Worm (Caenorhabditis elegans) whole organism, L2 larva: ENCODE results near the gene F58G1.2.

ENCODE experiments used
- C34F6.9 ChIP-seq: fragments of 150-350 bp; optimal IDR thresholded peaks from 2 replicates; lab custom pipeline; 2014; ENCODE audit warnings: missing biosample characterization, missing genetic modification characterization
- F13H6.1 ChIP-seq: sonication (generic microtip); optimal IDR thresholded peaks from 2 replicates; lab custom pipeline; 2016; ENCODE audit warnings: missing genetic modification characterization, missing compliant biosample characterization
- R02D3.7 ChIP-seq: fragments of 150-350 bp; optimal IDR thresholded peaks from 2 replicates; lab custom pipeline; 2014; ENCODE audit warnings: missing biosample characterization, missing genetic modification characterization
- Y55F3AM.14 ChIP-seq: fragments of 200-800 bp; sonication (Bioruptor generic); optimal IDR thresholded peaks from 2 replicates; lab custom pipeline; 2018; ENCODE audit warnings: mild to moderate bottlenecking, missing genetic modification characterization, missing compliant biosample characterization
- ZK546.5 ChIP-seq: sonication (generic microtip); optimal IDR thresholded peaks from 2 replicates; lab custom pipeline; 2017; ENCODE audit warnings: missing biosample characterization, missing genetic modification characterization
- ama-1 ChIP-seq: fragments of 150-350 bp; optimal IDR thresholded peaks from 2 replicates; lab custom pipeline; 2018; ENCODE audit warnings: inconsistent platforms
- blmp-1 ChIP-seq: sonication (generic microtip); optimal IDR thresholded peaks from 2 replicates; lab custom pipeline; 2017; ENCODE audit warnings: missing genetic modification characterization, mild to moderate bottlenecking, missing compliant biosample characterization, antibody characterized with exemption, moderate library complexity; ENCODE audit not compliant: insufficient read depth
- ceh-82 ChIP-seq: fragments of 150-350 bp; optimal IDR thresholded peaks from 2 replicates; lab custom pipeline; 2014; ENCODE audit warnings: missing biosample characterization, missing genetic modification characterization
- crh-2 ChIP-seq: sonication (generic microtip); optimal IDR thresholded peaks from 2 replicates; lab custom pipeline; 2017; ENCODE audit warnings: missing biosample characterization, missing genetic modification characterization
- dmd-4 ChIP-seq: sonication (generic microtip); optimal IDR thresholded peaks from 2 replicates; lab custom pipeline; 2017; ENCODE audit warnings: missing biosample characterization, missing genetic modification characterization
- egl-27 ChIP-seq: sonication (generic microtip); optimal IDR thresholded peaks from 3 replicates; lab custom pipeline; 2017; ENCODE audit warnings: missing biosample characterization, missing genetic modification reagents, missing genetic modification characterization
- elt-1 ChIP-seq: fragments of 150-350 bp; optimal IDR thresholded peaks from 2 replicates; lab custom pipeline; 2014; ENCODE audit warnings: missing biosample characterization, missing genetic modification characterization
- elt-3 ChIP-seq: sonication (generic microtip); optimal IDR thresholded peaks from 2 replicates; lab custom pipeline; 2017; ENCODE audit warnings: missing biosample characterization, missing genetic modification characterization
- fos-1 ChIP-seq: fragments of 150-350 bp; optimal IDR thresholded peaks from 2 replicates; lab custom pipeline; 2014; ENCODE audit warnings: missing biosample characterization, missing genetic modification characterization
- gmeb-1 ChIP-seq: fragments of 150-350 bp; optimal IDR thresholded peaks from 2 replicates; lab custom pipeline; 2014; ENCODE audit warnings: missing biosample characterization, missing genetic modification characterization
- lin-13 ChIP-seq: fragments of 150-350 bp; optimal IDR thresholded peaks from 2 replicates; lab custom pipeline; 2014; ENCODE audit warnings: missing biosample characterization, missing genetic modification reagents, missing genetic modification characterization
- lsy-2 ChIP-seq, 2 experiments: fragments of 150-350 bp in 1 of 2; sonication (generic microtip) in 1 of 2; optimal IDR thresholded peaks; 2 replicates each; lab custom pipeline; 2014 to 2017; ENCODE audit warnings: missing biosample characterization in 2 of 2, missing genetic modification characterization in 2 of 2
- mbf-1 ChIP-seq: sonication (generic microtip); optimal IDR thresholded peaks from 2 replicates; lab custom pipeline; 2017; ENCODE audit warnings: missing biosample characterization, missing genetic modification characterization
- mdl-1 ChIP-seq, 2 experiments: fragments of 150-350 bp in 1 of 2; sonication (generic microtip) in 1 of 2; optimal IDR thresholded peaks; 2 replicates each; lab custom pipeline; 2017; ENCODE audit warnings: missing biosample characterization in 2 of 2, missing genetic modification characterization in 2 of 2
- nhr-10 ChIP-seq: sonication (generic microtip); optimal IDR thresholded peaks from 2 replicates; lab custom pipeline; 2017; ENCODE audit warnings: missing biosample characterization, missing genetic modification characterization
- nhr-11 ChIP-seq: fragments of 150-350 bp; optimal IDR thresholded peaks from 2 replicates; lab custom pipeline; 2014; ENCODE audit warnings: missing biosample characterization, missing genetic modification characterization
- nhr-12 ChIP-seq: fragments of 150-350 bp; optimal IDR thresholded peaks from 2 replicates; lab custom pipeline; 2014; ENCODE audit warnings: missing biosample characterization, missing genetic modification characterization
- nhr-129 ChIP-seq: fragments of 150-350 bp; optimal IDR thresholded peaks from 2 replicates; lab custom pipeline; 2014; ENCODE audit warnings: missing biosample characterization, missing genetic modification characterization
- nhr-21 ChIP-seq: fragments of 150-350 bp; optimal IDR thresholded peaks from 2 replicates; lab custom pipeline; 2014; ENCODE audit warnings: missing biosample characterization, missing genetic modification characterization
- nhr-237 ChIP-seq: fragments of 150-350 bp; optimal IDR thresholded peaks from 2 replicates; lab custom pipeline; 2014; ENCODE audit warnings: missing biosample characterization, missing genetic modification characterization
- nhr-25 ChIP-seq: fragments of 150-350 bp; sonication (generic microtip); optimal IDR thresholded peaks from 3 replicates; lab custom pipeline; 2014; ENCODE audit warnings: missing biosample characterization, missing genetic modification characterization
- nhr-77 ChIP-seq: fragments of 150-350 bp; optimal IDR thresholded peaks from 2 replicates; lab custom pipeline; 2014; ENCODE audit warnings: missing biosample characterization, missing genetic modification characterization
- peb-1 ChIP-seq: fragments of 150-350 bp; optimal IDR thresholded peaks from 2 replicates; lab custom pipeline; 2014; ENCODE audit warnings: missing biosample characterization, missing genetic modification characterization
- sem-4 ChIP-seq: fragments of 150-350 bp; optimal IDR thresholded peaks from 2 replicates; lab custom pipeline; 2014; ENCODE audit warnings: missing biosample characterization, missing genetic modification reagents, missing genetic modification characterization
- sma-3 ChIP-seq: sonication (generic microtip); optimal IDR thresholded peaks from 2 replicates; lab custom pipeline; 2016; ENCODE audit warnings: missing genetic modification reagents, missing genetic modification characterization, missing compliant biosample characterization
- sma-9 ChIP-seq, 2 experiments: fragments of 150-350 bp in 1 of 2; sonication (generic microtip) in 1 of 2; optimal IDR thresholded peaks; 2 replicates each; lab custom pipeline; 2014 to 2016; ENCODE audit warnings: missing genetic modification characterization in 2 of 2, mild to moderate bottlenecking in 1 of 2, missing biosample characterization in 1 of 2, missing compliant biosample characterization in 1 of 2, missing genetic modification reagents in 1 of 2, moderate library complexity in 1 of 2
- snpc-4 ChIP-seq: fragments of 150-350 bp; optimal IDR thresholded peaks from 2 replicates; lab custom pipeline; 2014; ENCODE audit warnings: missing biosample characterization, missing genetic modification characterization
- unc-55 ChIP-seq: fragments of 150-350 bp; sonication (generic microtip); optimal IDR thresholded peaks from 3 replicates; lab custom pipeline; 2014; ENCODE audit warnings: missing biosample characterization, missing genetic modification reagents, missing genetic modification characterization
- unc-62 ChIP-seq: fragments of 150-350 bp; optimal IDR thresholded peaks from 2 replicates; lab custom pipeline; 2014; ENCODE audit warnings: missing biosample characterization, missing genetic modification reagents, missing genetic modification characterization
- ztf-11 ChIP-seq: sonication (generic microtip); optimal IDR thresholded peaks from 2 replicates; lab custom pipeline; 2017; ENCODE audit warnings: missing biosample characterization, missing genetic modification characterization
- ztf-4 ChIP-seq: fragments of 150-350 bp; optimal IDR thresholded peaks from 2 replicates; lab custom pipeline; 2014; ENCODE audit warnings: missing biosample characterization, missing genetic modification characterization

Gene F58G1.2

ce11 chrII:12961743-12962142 lies 42.9 kb upstream of the F58G1.2 start:
- TF ChIP-seq blmp-1 (peak; percentile 30), nhr-129 (no peak)

ce11 chrII:12961293-12961692 lies 42.5 kb upstream of the F58G1.2 start:
- TF ChIP-seq nhr-25 (peak; percentile 64), ztf-11 (tag; lab: Kevin White, UChicago) (no peak), nhr-21 (tag; lab: Kevin White, UChicago) (peak; percentile 31), nhr-11 (no peak), blmp-1 (peak; percentile 1), ZK546.5 (no peak)

ce11 chrII:12960206-12960605 lies 41.4 kb upstream of the F58G1.2 start:
- TF ChIP-seq nhr-237 (no peak), sma-9 (GFP tag; optimal IDR thresholded peaks at IDR 0.05; lab: Kevin White, UChicago) (no peak), sma-9 (tag; optimal IDR thresholded peaks at IDR 0.05; lab: Kevin White, UChicago) (no peak), Y55F3AM.14 (GFP tag; lab: Kevin White, UChicago) (no peak), sem-4 (no peak)

ce11 chrII:12954670-12955069 lies 35.9 kb upstream of the F58G1.2 start, which contains the start of the genes Y38F1A.1 and Y38F1A.2:
Y38F1A.1 (minus strand) TSS chrII:12954770.
Y38F1A.2 (plus strand) TSS chrII:12954958.
- TF ChIP-seq mdl-1 (tag; optimal IDR thresholded peaks at IDR 0.05; lab: Kevin White, UChicago) (no peak), nhr-12 (tag; lab: Kevin White, UChicago) (no peak), dmd-4 (tag; lab: Kevin White, UChicago) (no peak), egl-27 (tag; lab: Kevin White, UChicago) (no peak), nhr-11 (no peak), unc-62 (GFP tag; lab: Kevin White, UChicago) (no peak), ceh-82 (tag; lab: Kevin White, UChicago) (no peak), ztf-4 (tag; lab: Kevin White, UChicago) (no peak), C34F6.9 (tag; lab: Kevin White, UChicago) (no peak)

ce11 chrII:12953297-12953696 lies 34.5 kb upstream of the F58G1.2 start:
- TF ChIP-seq gmeb-1 (tag; lab: Kevin White, UChicago) (peak; percentile 3), lsy-2 (tag; optimal IDR thresholded peaks at IDR 0.05; lab: Kevin White, UChicago) (peak in 1 of 2 experiments; percentile 49), C34F6.9 (tag; lab: Kevin White, UChicago) (peak; percentile 70), sma-9 (GFP tag; optimal IDR thresholded peaks at IDR 0.05; lab: Kevin White, UChicago) (peak; percentile 59), sma-9 (tag; optimal IDR thresholded peaks at IDR 0.05; lab: Kevin White, UChicago) (no peak), fos-1 (tag; lab: Kevin White, UChicago) (peak; percentile 31), ZK546.5 (no peak), elt-3 (tag; lab: Kevin White, UChicago) (no peak), nhr-129 (peak; percentile 63), unc-55 (GFP tag; lab: Kevin White, UChicago) (peak; percentile 54), sma-3 (peak; percentile 10), nhr-10 (no peak), snpc-4 (tag; lab: Kevin White, UChicago) (peak; percentile 76), nhr-11 (no peak), crh-2 (tag; lab: Kevin White, UChicago) (peak; percentile 30), lin-13 (GFP tag; lab: Kevin White, UChicago) (peak; percentile 11), mbf-1 (tag; lab: Kevin White, UChicago) (no peak), F13H6.1 (tag; lab: Kevin White, UChicago) (peak; percentile 3)

- TF ChIP-seq elt-3 (tag; lab: Kevin White, UChicago) (no peak), nhr-12 (tag; lab: Kevin White, UChicago) (no peak), peb-1 (tag; lab: Kevin White, UChicago) (no peak), nhr-237 (no peak), R02D3.7 (tag; lab: Kevin White, UChicago) (no peak), ama-1 (lab: Kevin White, UChicago) (no peak), egl-27 (tag; lab: Kevin White, UChicago) (no peak), nhr-77 (tag; lab: Kevin White, UChicago) (no peak), lsy-2 (tag; optimal IDR thresholded peaks at IDR 0.05; lab: Kevin White, UChicago) (no peak), nhr-25 (no peak), elt-1 (tag; lab: Kevin White, UChicago) (no peak)
Measured at ce11 chrII:12948158-12948557, 29.3 kb upstream of the F58G1.2 start, which contains the start of gene F58G1.7. F58G1.7 (minus strand) TSS chrII:12948258.
